Fruit fly (Drosophila melanogaster) whole organism, prepupa: ENCODE measurements around the gene sunz.

Source experiments
- CG15336 ChIP-seq: fragments of 200-800 bp; sonication (Bioruptor generic); IDR thresholded peaks from 2 replicates; pipeline ENCODE4 v1.3.6; 2022; ENCODE audit warnings: missing biosample characterization, missing genetic modification characterization
- CG1621 ChIP-seq: fragments of 200-800 bp; sonication (Bioruptor generic); optimal IDR thresholded peaks from 3 replicates; lab custom pipeline; 2018; ENCODE audit warnings: missing biosample characterization, mild to moderate bottlenecking, missing genetic modification characterization
- CG3919 ChIP-seq: fragments of 200-800 bp; sonication (Bioruptor generic); optimal IDR thresholded peaks from 3 replicates; lab custom pipeline; 2016; ENCODE audit warnings: missing biosample characterization, missing genetic modification characterization
- CG8119 ChIP-seq: fragments of 200-800 bp; sonication (Bioruptor generic); IDR thresholded peaks from 3 replicates; pipeline ENCODE4 v1.3.6; 2022; ENCODE audit warnings: missing biosample characterization, missing genetic modification characterization
- Gug ChIP-seq: fragments of 200-800 bp; sonication (Bioruptor generic); IDR thresholded peaks from 2 replicates; pipeline ENCODE4 v1.3.6; 2022; ENCODE audit warnings: missing biosample characterization, missing genetic modification characterization
- Lpt ChIP-seq: fragments of 200-800 bp; sonication (Bioruptor generic); optimal IDR thresholded peaks from 3 replicates; lab custom pipeline; 2016; ENCODE audit warnings: missing biosample characterization, missing genetic modification characterization
- Sox102F ChIP-seq: fragments of 200-800 bp; sonication (Bioruptor generic); optimal IDR thresholded peaks from 2 replicates; lab custom pipeline; 2016; ENCODE audit warnings: missing biosample characterization, mild to moderate bottlenecking, missing genetic modification characterization
- achi ChIP-seq: fragments of 200-800 bp; sonication (Bioruptor generic); optimal IDR thresholded peaks from 3 replicates; lab custom pipeline; 2016; ENCODE audit warnings: missing biosample characterization, missing genetic modification characterization
- cyc ChIP-seq: fragments of 200-800 bp; sonication (Bioruptor generic); optimal IDR thresholded peaks from 3 replicates; lab custom pipeline; 2016; ENCODE audit warnings: missing biosample characterization, missing genetic modification characterization
- dsx ChIP-seq: fragments of 200-800 bp; optimal IDR thresholded peaks from 3 replicates; lab custom pipeline; 2019; ENCODE audit warnings: missing biosample characterization, mild to moderate bottlenecking, missing genetic modification characterization, moderate library complexity; ENCODE audit not compliant: poor library complexity, severe bottlenecking
- eg ChIP-seq: fragments of 200-800 bp; sonication (Bioruptor generic); IDR thresholded peaks from 3 replicates; pipeline ENCODE4 v1.3.6; 2022; ENCODE audit warnings: missing biosample characterization, missing genetic modification characterization
- fd59A ChIP-seq: fragments of 200-800 bp; sonication (Bioruptor generic); optimal IDR thresholded peaks from 2 replicates; lab custom pipeline; 2017; ENCODE audit warnings: missing biosample characterization, mild to moderate bottlenecking, missing genetic modification characterization, missing genetic modification reagents
- ss ChIP-seq, 2 experiments: fragments of 200-800 bp; sonication (Bioruptor generic); optimal IDR thresholded peaks; 2 replicates in 1 of 2; 3 replicates in 1 of 2; lab custom pipeline; 2017 to 2018; ENCODE audit warnings: mild to moderate bottlenecking in 2 of 2, missing biosample characterization in 2 of 2, missing genetic modification characterization in 2 of 2, moderate library complexity in 1 of 2

dm6 chr3R:6605142-6605541 is 24.8 kb upstream of the sunz start:
- TF ChIP-seq eg (GFP tag; lab: Robert Waterston, UW), result no peak
- TF ChIP-seq CG1621, result no peak
- TF ChIP-seq CG3919 (GFP tag; lab: Kevin White, UChicago), result no peak
- TF ChIP-seq achi (GFP tag; lab: Kevin White, UChicago), result no peak
- no peak for TF ChIP-seq ss (GFP tag; optimal IDR thresholded peaks at IDR 0.05; lab: Kevin White, UChicago)
- no peak for TF ChIP-seq Gug (GFP tag; lab: Robert Waterston, UW)
- no peak for TF ChIP-seq dsx
- TF ChIP-seq CG8119 (GFP tag; lab: Robert Waterston, UW), result no peak
- no peak for TF ChIP-seq Sox102F (GFP tag; lab: Kevin White, UChicago)
- TF ChIP-seq fd59A (GFP tag; lab: Kevin White, UChicago), result no peak
- TF ChIP-seq CG15336, result no peak
- no peak for TF ChIP-seq Lpt (GFP tag; lab: Kevin White, UChicago)
- TF ChIP-seq cyc, result no peak
